Fruit fly (Drosophila melanogaster): ENCODE measurements around the gene CG14740.

DNA sequence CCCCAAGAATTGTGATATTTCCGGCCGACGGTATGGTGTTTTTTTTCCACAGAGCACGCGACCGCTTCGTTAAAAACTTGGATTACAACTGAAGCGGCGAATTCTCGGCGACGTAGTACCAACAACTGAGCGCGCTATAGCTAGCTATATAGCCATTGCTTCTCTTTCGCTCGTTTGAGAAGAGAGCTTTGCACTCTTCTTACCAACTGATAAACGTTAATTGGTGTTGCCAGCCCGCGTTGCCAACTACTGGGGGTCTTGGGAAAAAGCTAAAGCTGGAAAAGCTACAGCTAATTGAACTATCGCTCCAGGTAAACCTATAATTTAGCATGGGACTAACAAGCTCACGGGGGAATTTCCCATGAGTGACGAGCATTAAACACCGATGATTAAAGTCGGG lies 27.8 kb upstream of the CG14740 start, which contains the start of gene ATP8B:
- TF ChIP-seq D1 (tag; optimal IDR thresholded peaks at IDR 0.05) (no peak), Pif1A (GFP tag; optimal IDR thresholded peaks at IDR 0.05) (no peak), EcR (GFP tag; optimal IDR thresholded peaks at IDR 0.05) (no peak), CG34367 (tag; optimal IDR thresholded peaks at IDR 0.05) (no peak), CG12605 (GFP tag; IDR thresholded peaks at IDR 0.05) (no peak), fd96Ca (GFP tag; IDR thresholded peaks at IDR 0.05) (no peak), CG8301 (tag; optimal IDR thresholded peaks at IDR 0.05) (no peak)

Data from whole organism, pupa.